Fruit fly (Drosophila melanogaster): ENCODE results near the gene Dpy-30L2.

Dpy-30L2 gene

dm6 chr3L:4070221-4070995 lies 22.9 kb upstream of the Dpy-30L2 start (continued):
- TF ChIP-seq cwo (GFP tag; optimal IDR thresholded peaks at IDR 0.05) (peak; percentile 79), rib (GFP tag; IDR thresholded peaks at IDR 0.05) (peak; percentile 81), tin (GFP tag; optimal IDR thresholded peaks at IDR 0.05) (peak; percentile 70), Lhr (GFP tag; optimal IDR thresholded peaks at IDR 0.05) (peak; percentile 53), CG33557 (GFP tag; optimal IDR thresholded peaks at IDR 0.05) (no peak), Taf1 (GFP tag; IDR thresholded peaks at IDR 0.05) (peak; percentile 85), jigr1 (GFP tag; IDR thresholded peaks at IDR 0.05) (peak; percentile 88; the same call in 2 of the 3 replicates), BEAF-32 (GFP tag; optimal IDR thresholded peaks at IDR 0.05) (no peak), CG13775 (GFP tag; optimal IDR thresholded peaks at IDR 0.05) (peak; percentile 70), CG6175 (GFP tag; IDR thresholded peaks at IDR 0.05) (peak; percentile 81), CG4424 (GFP tag; optimal IDR thresholded peaks at IDR 0.05) (peak; percentile 73), ato (GFP tag; IDR thresholded peaks at IDR 0.05; ENCODE audit: partially characterized antibody) (no peak), CG17328 (GFP tag; IDR thresholded peaks at IDR 0.05) (peak; percentile 94), ATbp (GFP tag; optimal IDR thresholded peaks at IDR 0.05) (peak; percentile 76), sim (GFP tag; IDR thresholded peaks at IDR 0.05) (peak; percentile 72; the same call in 1 of the 2 replicates), CG3726 (GFP tag; IDR thresholded peaks at IDR 0.05) (peak; percentile 89), fd3F (GFP tag; optimal IDR thresholded peaks at IDR 0.05) (peak; percentile 90), CHES-1-like (GFP tag; optimal IDR thresholded peaks at IDR 0.05) (peak; percentile 91), CG18011 (GFP tag; optimal IDR thresholded peaks at IDR 0.05) (peak; percentile 68), HHEX (GFP tag; optimal IDR thresholded peaks at IDR 0.05) (peak; percentile 85), sd (tag; optimal IDR thresholded peaks at IDR 0.05) (peak; percentile 65), CG14710 (tag; optimal IDR thresholded peaks at IDR 0.05) (no peak), Nf-YB (GFP tag; optimal IDR thresholded peaks at IDR 0.05) (peak; percentile 59), CG4282 (GFP tag; optimal IDR thresholded peaks at IDR 0.05) (peak; percentile 84), CoRest (tag; optimal IDR thresholded peaks at IDR 0.05) (peak; percentile 88), zfh1 (GFP tag; IDR thresholded peaks at IDR 0.05) (peak; percentile 89), Sry-δ (GFP tag; optimal IDR thresholded peaks at IDR 0.05) (peak; percentile 51), Six4 (GFP tag; optimal IDR thresholded peaks at IDR 0.05) (peak; percentile 63), Spps (tag; optimal IDR thresholded peaks at IDR 0.05) (peak; percentile 45), CG13123 (GFP tag; optimal IDR thresholded peaks at IDR 0.05) (peak; percentile 69), CG6854 (GFP tag; optimal IDR thresholded peaks at IDR 0.05) (peak; percentile 60), Ptx1 (GFP tag; IDR thresholded peaks at IDR 0.05) (peak; percentile 95), otp (GFP tag; IDR thresholded peaks at IDR 0.05) (peak; percentile 93), CG12219 (GFP tag; optimal IDR thresholded peaks at IDR 0.05) (peak; percentile 88), dpn (GFP tag; optimal IDR thresholded peaks at IDR 0.05) (peak; percentile 83 to 89), NC2β (GFP tag; optimal IDR thresholded peaks at IDR 0.05) (peak; percentile 77), Stat92E (GFP tag; optimal IDR thresholded peaks at IDR 0.05) (no peak), CG9932 (GFP tag; IDR thresholded peaks at IDR 0.05) (peak; percentile 93), CG9876 (GFP tag; optimal IDR thresholded peaks at IDR 0.05) (peak; percentile 81), org-1 (GFP tag; optimal IDR thresholded peaks at IDR 0.05) (peak; percentile 63), CG8944 (GFP tag; optimal IDR thresholded peaks at IDR 0.05) (peak; percentile 86), CG18764 (GFP tag; optimal IDR thresholded peaks at IDR 0.05) (peak; percentile 58), CG30403 (GFP tag; optimal IDR thresholded peaks at IDR 0.05) (peak; percentile 89), phol (tag; optimal IDR thresholded peaks at IDR 0.05) (peak; percentile 80), pros (GFP tag; optimal IDR thresholded peaks at IDR 0.05) (no peak), ac (GFP tag; optimal IDR thresholded peaks at IDR 0.05) (peak; percentile 4), gsb (GFP tag; IDR thresholded peaks at IDR 0.05) (peak; percentile 87), insv (GFP tag; optimal IDR thresholded peaks at IDR 0.05) (no peak), chif (GFP tag; optimal IDR thresholded peaks at IDR 0.05) (peak; percentile 90 to 91)

All from whole organism, embryonic.